Fruit fly (Drosophila melanogaster) whole organism, embryonic: ENCODE data around the gene CG5535.

ENCODE experiments used
- BEAF-32 ChIP-seq: fragments of 200-800 bp; sonication (Bioruptor generic); optimal IDR thresholded peaks from 3 replicates; lab custom pipeline; 2017; ENCODE audit warnings: missing biosample characterization, missing genetic modification characterization, mild to moderate bottlenecking, moderate library complexity, missing genetic modification reagents
- CG13624 ChIP-seq: fragments of 200-800 bp; sonication (Bioruptor generic); optimal IDR thresholded peaks from 2 replicates; lab custom pipeline; 2016; ENCODE audit warnings: missing biosample characterization, missing genetic modification characterization
- CG14014 ChIP-seq: fragments of 200-800 bp; sonication (Bioruptor generic); IDR thresholded peaks from 2 replicates; pipeline ENCODE4 v1.3.6; 2022; ENCODE audit warnings: missing biosample characterization, missing genetic modification characterization
- CG15011 ChIP-seq: fragments of 200-800 bp; sonication (Bioruptor generic); optimal IDR thresholded peaks from 3 replicates; lab custom pipeline; 2018; ENCODE audit warnings: missing biosample characterization, mild to moderate bottlenecking, missing genetic modification characterization
- CG16813 ChIP-seq: fragments of 200-800 bp; sonication (Bioruptor generic); IDR thresholded peaks from 3 replicates; pipeline ENCODE4 v1.3.6; 2022; ENCODE audit warnings: missing biosample characterization, missing genetic modification characterization; ENCODE audit not compliant: partially characterized antibody
- CG2116 ChIP-seq: fragments of 200-800 bp; sonication (Bioruptor generic); optimal IDR thresholded peaks from 3 replicates; lab custom pipeline; 2018; ENCODE audit warnings: missing biosample characterization, mild to moderate bottlenecking, missing genetic modification characterization
- CG2199 ChIP-seq: fragments of 200-800 bp; sonication (Bioruptor generic); IDR thresholded peaks from 3 replicates; pipeline ENCODE4 v1.3.6; 2022; ENCODE audit warnings: missing biosample characterization, missing genetic modification characterization
- CG34422 ChIP-seq: fragments of 200-800 bp; sonication (Bioruptor generic); IDR thresholded peaks from 3 replicates; pipeline ENCODE4 v1.3.6; 2022; ENCODE audit warnings: missing biosample characterization, missing genetic modification characterization
- Chrac-16 ChIP-seq: fragments of 200-800 bp; sonication (Bioruptor generic); optimal IDR thresholded peaks from 3 replicates; lab custom pipeline; 2016; ENCODE audit warnings: missing biosample characterization, missing genetic modification characterization
- CoRest ChIP-seq: fragments of 200-800 bp; sonication (Bioruptor generic); optimal IDR thresholded peaks from 3 replicates; lab custom pipeline; 2018; ENCODE audit warnings: missing biosample characterization, mild to moderate bottlenecking, missing genetic modification characterization, moderate library complexity
- Dp ChIP-seq: fragments of 200-800 bp; sonication (Bioruptor generic); optimal IDR thresholded peaks from 2 replicates; lab custom pipeline; 2018; ENCODE audit warnings: missing biosample characterization, mild to moderate bottlenecking, missing genetic modification characterization, moderate library complexity
- Ets65A ChIP-seq: fragments of 200-800 bp; sonication (Bioruptor generic); peaks from one replicate; lab custom pipeline; 2016; ENCODE audit warnings: missing biosample characterization, missing genetic modification characterization
- Ets97D ChIP-seq: fragments of 200-800 bp; sonication (Bioruptor generic); optimal IDR thresholded peaks from 3 replicates; lab custom pipeline; 2016; ENCODE audit warnings: missing biosample characterization, missing genetic modification characterization
- HmgD ChIP-seq: fragments of 200-800 bp; sonication (Bioruptor generic); optimal IDR thresholded peaks from 3 replicates; lab custom pipeline; 2016; ENCODE audit warnings: missing biosample characterization, missing genetic modification characterization
- Hmr ChIP-seq: fragments of 200-800 bp; sonication (Bioruptor generic); optimal IDR thresholded peaks from 3 replicates; lab custom pipeline; 2017; ENCODE audit warnings: mild to moderate bottlenecking, missing biosample characterization, missing genetic modification reagents, missing genetic modification characterization
- Lhr ChIP-seq: fragments of 200-800 bp; sonication (Bioruptor generic); optimal IDR thresholded peaks from 3 replicates; lab custom pipeline; 2017; ENCODE audit warnings: mild to moderate bottlenecking, missing biosample characterization, missing genetic modification reagents, missing genetic modification characterization
- MBD-R2 ChIP-seq: fragments of 200-800 bp; sonication (Bioruptor generic); IDR thresholded peaks from 2 replicates; pipeline ENCODE4 v1.3.6; 2022; ENCODE audit warnings: missing biosample characterization, missing genetic modification characterization
- MESR4 ChIP-seq: fragments of 200-800 bp; sonication (Bioruptor generic); optimal IDR thresholded peaks from 2 replicates; lab custom pipeline; 2018; ENCODE audit warnings: missing biosample characterization, mild to moderate bottlenecking, missing genetic modification characterization, moderate library complexity
- Max ChIP-seq: fragments of 200-800 bp; sonication (Bioruptor generic); optimal IDR thresholded peaks from 2 replicates; lab custom pipeline; 2016; ENCODE audit warnings: missing biosample characterization, mild to moderate bottlenecking, missing genetic modification characterization
- Myb ChIP-seq: fragments of 200-800 bp; sonication (Bioruptor generic); optimal IDR thresholded peaks from 2 replicates; lab custom pipeline; 2016; ENCODE audit warnings: missing biosample characterization, missing genetic modification characterization
- NK7.1 ChIP-seq: fragments of 200-800 bp; sonication (Bioruptor generic); optimal IDR thresholded peaks from 3 replicates; lab custom pipeline; 2016; ENCODE audit warnings: missing biosample characterization, missing genetic modification characterization
- Neu2 ChIP-seq: fragments of 200-800 bp; sonication (Bioruptor generic); optimal IDR thresholded peaks from 3 replicates; lab custom pipeline; 2016; ENCODE audit warnings: missing biosample characterization, missing genetic modification characterization, borderline replicate concordance
- Oli ChIP-seq: fragments of 200-800 bp; sonication (Bioruptor generic); optimal IDR thresholded peaks from 2 replicates; lab custom pipeline; 2018; ENCODE audit warnings: missing biosample characterization, mild to moderate bottlenecking, missing genetic modification characterization, moderate library complexity
- Pdp1 ChIP-seq, 2 experiments: fragments of 200-800 bp; sonication (Bioruptor generic); optimal IDR thresholded peaks; 3 replicates each; lab custom pipeline; 2016; ENCODE audit warnings: missing biosample characterization in 2 of 2, missing genetic modification characterization in 2 of 2, mild to moderate bottlenecking in 1 of 2, moderate library complexity in 1 of 2
- Sry-δ ChIP-seq: fragments of 200-800 bp; sonication (Bioruptor generic); optimal IDR thresholded peaks from 2 replicates; lab custom pipeline; 2016; ENCODE audit warnings: missing biosample characterization, missing genetic modification characterization
- crp ChIP-seq, 2 experiments: fragments of 200-800 bp; sonication (Bioruptor generic); optimal IDR thresholded peaks; 2 replicates in 1 of 2; 3 replicates in 1 of 2; lab custom pipeline; 2017; ENCODE audit warnings: missing biosample characterization in 2 of 2, missing genetic modification characterization in 2 of 2, mild to moderate bottlenecking in 1 of 2, moderate library complexity in 1 of 2
- cwo ChIP-seq: fragments of 200-800 bp; sonication (Bioruptor generic); optimal IDR thresholded peaks from 3 replicates; lab custom pipeline; 2017; ENCODE audit warnings: missing biosample characterization, missing genetic modification characterization, mild to moderate bottlenecking, moderate library complexity, missing genetic modification reagents
- dm ChIP-seq: fragments of 200-800 bp; sonication (Bioruptor generic); optimal IDR thresholded peaks from 3 replicates; lab custom pipeline; 2016; ENCODE audit warnings: missing biosample characterization, missing genetic modification characterization
- dmrt99B ChIP-seq: fragments of 200-800 bp; sonication (Bioruptor generic); optimal IDR thresholded peaks from 2 replicates; lab custom pipeline; 2018; ENCODE audit warnings: missing biosample characterization, mild to moderate bottlenecking, missing genetic modification characterization, moderate library complexity
- dpn ChIP-seq, 2 experiments: fragments of 200-800 bp; sonication (Bioruptor generic); optimal IDR thresholded peaks; 3 replicates each; lab custom pipeline; 2016; ENCODE audit warnings: missing biosample characterization in 2 of 2, missing genetic modification characterization in 2 of 2
- emc ChIP-seq: fragments of 200-800 bp; sonication (Bioruptor generic); optimal IDR thresholded peaks from 2 replicates; lab custom pipeline; 2016; ENCODE audit warnings: missing biosample characterization, missing genetic modification characterization
- ewg ChIP-seq: fragments of 200-800 bp; sonication (Bioruptor generic); optimal IDR thresholded peaks from 3 replicates; lab custom pipeline; 2017; ENCODE audit warnings: mild to moderate bottlenecking, missing biosample characterization, missing genetic modification reagents, missing genetic modification characterization
- fd3F ChIP-seq: fragments of 200-800 bp; sonication (Bioruptor generic); optimal IDR thresholded peaks from 2 replicates; lab custom pipeline; 2018; ENCODE audit warnings: missing biosample characterization, mild to moderate bottlenecking, missing genetic modification characterization, moderate library complexity
- gcm ChIP-seq: fragments of 200-800 bp; sonication (Bioruptor generic); optimal IDR thresholded peaks from 2 replicates; lab custom pipeline; 2019; ENCODE audit warnings: missing biosample characterization, mild to moderate bottlenecking, missing genetic modification characterization, moderate library complexity
- grau ChIP-seq: fragments of 200-800 bp; optimal IDR thresholded peaks from 3 replicates; lab custom pipeline; 2019; ENCODE audit warnings: missing biosample characterization, mild to moderate bottlenecking, missing genetic modification characterization, moderate library complexity
- kni ChIP-seq: fragments of 200-800 bp; sonication (Bioruptor generic); optimal IDR thresholded peaks from 3 replicates; lab custom pipeline; 2017; ENCODE audit warnings: mild to moderate bottlenecking, missing biosample characterization, missing genetic modification reagents, missing genetic modification characterization
- knrl ChIP-seq: fragments of 200-800 bp; sonication (Bioruptor generic); IDR thresholded peaks from 3 replicates; pipeline ENCODE4 v1.3.6; 2022; ENCODE audit warnings: missing biosample characterization, missing genetic modification characterization; ENCODE audit not compliant: partially characterized antibody
- mirr ChIP-seq: fragments of 200-800 bp; sonication (Bioruptor generic); optimal IDR thresholded peaks from 3 replicates; lab custom pipeline; 2018; ENCODE audit warnings: missing biosample characterization, mild to moderate bottlenecking, missing genetic modification characterization
- nmo ChIP-seq: fragments of 200-800 bp; sonication (Bioruptor generic); optimal IDR thresholded peaks from 2 replicates; lab custom pipeline; 2018; ENCODE audit warnings: missing biosample characterization, mild to moderate bottlenecking, missing genetic modification characterization, moderate library complexity
- phol ChIP-seq: fragments of 200-800 bp; sonication (Bioruptor generic); optimal IDR thresholded peaks from 3 replicates; lab custom pipeline; 2018; ENCODE audit warnings: missing biosample characterization, mild to moderate bottlenecking, missing genetic modification characterization, moderate library complexity
- row ChIP-seq: fragments of 200-800 bp; sonication (Bioruptor generic); IDR thresholded peaks from 3 replicates; pipeline ENCODE4 v1.3.6; 2022; ENCODE audit warnings: missing biosample characterization, missing genetic modification characterization
- sens ChIP-seq: fragments of 200-800 bp; sonication (Bioruptor generic); peaks from one replicate; lab custom pipeline; 2016; ENCODE audit warnings: missing biosample characterization, missing genetic modification characterization
- stwl ChIP-seq: fragments of 200-800 bp; sonication (Bioruptor generic); optimal IDR thresholded peaks from 3 replicates; lab custom pipeline; 2018; ENCODE audit warnings: missing biosample characterization, mild to moderate bottlenecking, missing genetic modification characterization, moderate library complexity
- tin ChIP-seq: fragments of 200-800 bp; sonication (Bioruptor generic); optimal IDR thresholded peaks from 3 replicates; lab custom pipeline; 2016; ENCODE audit warnings: missing biosample characterization, missing genetic modification characterization

Gene CG5535

dm6 chr3L:17808597-17809213 lies 47.9 kb downstream of the CG5535 start, which contains the start of gene CG32191 (continued):
- no peak for TF ChIP-seq Neu2 (GFP tag; lab: Kevin White, UChicago)

dm6 chr3L:17806357-17807025 lies 50.1 kb downstream of the CG5535 start, which contains the start of gene CG32187:
Gene CG32187 (minus strand): TSS chr3L:17806365.
- TF ChIP-seq HmgD (GFP tag; lab: Kevin White, UChicago) (no peak), CG15011 (no peak), Dp (GFP tag; lab: Kevin White, UChicago) (peak; percentile 15), MBD-R2 (GFP tag; lab: Robert Waterston, UW) (0 out of 2 replicates have a peak, but pooled peaks have one; percentile 10), Myb (GFP tag; lab: Kevin White, UChicago) (peak; percentile 74), mirr (GFP tag; lab: Kevin White, UChicago) (no peak), CG16813 (GFP tag; lab: Robert Waterston, UW) (no peak), Chrac-16 (GFP tag; lab: Kevin White, UChicago) (no peak), dmrt99B (tag; lab: Kevin White, UChicago) (no peak), Ets65A (peak; percentile 16), CG2116 (GFP tag; lab: Kevin White, UChicago) (no peak), stwl (tag; lab: Kevin White, UChicago) (peak; percentile 7), kni (GFP tag; lab: Kevin White, UChicago) (no peak), sens (GFP tag; lab: Kevin White, UChicago) (peak; percentile 3), Pdp1 (GFP tag; optimal IDR thresholded peaks at IDR 0.05; lab: Kevin White, UChicago) (peak in 1 of 2 experiments; percentile 92), CG34422 (GFP tag; lab: Robert Waterston, UW) (no peak), gcm (GFP tag; lab: Kevin White, UChicago) (no peak), crp (GFP tag; optimal IDR thresholded peaks at IDR 0.05; lab: Kevin White, UChicago) (peak in 1 of 2 experiments; percentile 59), Sry-δ (GFP tag; lab: Kevin White, UChicago) (no peak), fd3F (GFP tag; lab: Kevin White, UChicago) (no peak), knrl (no peak), CG2199 (GFP tag; lab: Robert Waterston, UW) (no peak), NK7.1 (GFP tag; lab: Kevin White, UChicago) (no peak)

dm6 chr3L:17804511-17804910 lies 52.1 kb downstream of the CG5535 start, which contains the start of gene ais:
Gene ais (minus strand): TSS chr3L:17804715.
- TF ChIP-seq Hmr (GFP tag; lab: Kevin White, UChicago): peak; percentile 11
- TF ChIP-seq CoRest (tag; lab: Kevin White, UChicago): peak; percentile 29
- peak; percentile 81 for TF ChIP-seq cwo (GFP tag; lab: Kevin White, UChicago)
- TF ChIP-seq nmo (GFP tag; lab: Kevin White, UChicago): peak; percentile 9
- TF ChIP-seq Lhr (GFP tag; lab: Kevin White, UChicago): peak; percentile 20
- peak; percentile 26 for TF ChIP-seq CG13624 (GFP tag; lab: Kevin White, UChicago)
- TF ChIP-seq MESR4: peak; percentile 18
- peak; percentile 77 for TF ChIP-seq row (GFP tag; lab: Robert Waterston, UW)
- TF ChIP-seq ewg: peak; percentile 18
- no peak for TF ChIP-seq emc (GFP tag; lab: Kevin White, UChicago)
- peak; percentile 17 for TF ChIP-seq Ets97D (GFP tag; lab: Kevin White, UChicago)
- TF ChIP-seq Oli (tag; lab: Kevin White, UChicago): peak; percentile 17
- peak; percentile 41 for TF ChIP-seq grau (tag; lab: Kevin White, UChicago)
- peak; percentile 63 for TF ChIP-seq stwl (tag; lab: Kevin White, UChicago)
- peak; percentile 34 for TF ChIP-seq BEAF-32 (GFP tag; lab: Kevin White, UChicago)
- 0 out of 3 replicates have a peak, but pooled peaks have one; percentile 9 for TF ChIP-seq CG16813 (GFP tag; lab: Robert Waterston, UW)
- peak; percentile 62 for TF ChIP-seq Max (GFP tag; lab: Kevin White, UChicago)
- no peak for TF ChIP-seq tin (GFP tag; lab: Kevin White, UChicago)
- TF ChIP-seq dpn (GFP tag; optimal IDR thresholded peaks at IDR 0.05; lab: Kevin White, UChicago): peak in 1 of 2 experiments; percentile 10
- TF ChIP-seq dm (GFP tag; lab: Kevin White, UChicago): peak; percentile 93
- TF ChIP-seq phol (tag; lab: Kevin White, UChicago): peak; percentile 22
- TF ChIP-seq CG14014 (GFP tag; lab: Robert Waterston, UW): peak; percentile 24; the same call in 1 of the 2 replicates
- TF ChIP-seq HmgD (GFP tag; lab: Kevin White, UChicago): no peak
